Fruit fly (Drosophila melanogaster): ENCODE data around the gene Gs1.

Gs1 gene

DNA sequence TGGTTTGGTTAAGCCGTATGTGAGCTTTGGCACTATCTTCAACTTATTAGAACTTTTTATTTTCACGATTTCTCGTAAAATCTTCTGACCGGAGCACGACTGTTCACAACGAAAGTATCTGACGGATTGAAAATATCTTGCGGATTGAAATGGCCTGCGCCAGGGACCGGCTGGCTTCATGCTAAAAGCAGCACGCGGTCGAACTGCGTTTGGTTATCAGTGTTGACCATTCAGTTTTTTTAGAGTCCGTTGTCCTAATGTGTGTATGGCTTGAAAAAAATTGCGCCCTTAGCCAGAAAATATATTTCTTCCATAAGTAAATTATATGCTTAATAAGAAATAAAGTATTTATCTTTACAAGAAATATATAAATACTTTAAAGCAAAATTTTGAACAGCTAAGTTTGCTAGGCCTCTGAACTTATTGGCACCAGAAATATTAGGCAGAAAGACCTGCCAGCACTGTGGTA is 44.6 kb upstream of the Gs1 start, which contains the start of gene net (continued):
- no peak for TF ChIP-seq ac (GFP tag; optimal IDR thresholded peaks at IDR 0.05)
- no peak for TF ChIP-seq CG9609 (GFP tag; optimal IDR thresholded peaks at IDR 0.05)
- no peak for TF ChIP-seq ato (GFP tag; IDR thresholded peaks at IDR 0.05; ENCODE audit: partially characterized antibody)
- peak; percentile 63 for TF ChIP-seq CG6254 (GFP tag; optimal IDR thresholded peaks at IDR 0.05)
- no peak for TF ChIP-seq tll (GFP tag; optimal IDR thresholded peaks at IDR 0.05)
- TF ChIP-seq Lim3 (GFP tag; IDR thresholded peaks at IDR 0.05), result no peak
- TF ChIP-seq Bgb (GFP tag; IDR thresholded peaks at IDR 0.05; ENCODE audit: partially characterized antibody), result peak; percentile 18; the same call in 1 of the 2 replicates
- TF ChIP-seq hb (GFP tag; IDR thresholded peaks at IDR 0.05; ENCODE audit: partially characterized antibody), result no peak
- peak; percentile 100 for TF ChIP-seq CG5180 (GFP tag; optimal IDR thresholded peaks at IDR 0.05)
- TF ChIP-seq Neu2 (GFP tag; optimal IDR thresholded peaks at IDR 0.05; ENCODE audit: borderline replicate concordance), result no peak
- TF ChIP-seq nerfin-2 (GFP tag; IDR thresholded peaks at IDR 0.05; ENCODE audit: partially characterized antibody), result no peak
- no peak; the same call in 1 of the 2 replicates for TF ChIP-seq CG3847 (GFP tag; IDR thresholded peaks at IDR 0.05)
- peak; percentile 92 for TF ChIP-seq CG15601 (tag; optimal IDR thresholded peaks at IDR 0.05)
- TF ChIP-seq Myb (GFP tag; optimal IDR thresholded peaks at IDR 0.05), result no peak
- no peak for TF ChIP-seq CG1832 (GFP tag; optimal IDR thresholded peaks at IDR 0.05)
- TF ChIP-seq lbe (GFP tag; optimal IDR thresholded peaks at IDR 0.05), result peak; percentile 56
- TF ChIP-seq CG10959 (GFP tag; IDR thresholded peaks at IDR 0.05), result no peak
- TF ChIP-seq CG7963 (GFP tag; IDR thresholded peaks at IDR 0.05; ENCODE audit: partially characterized antibody), result no peak
- peak; percentile 34 for TF ChIP-seq Sox102F (GFP tag; optimal IDR thresholded peaks at IDR 0.05)
- TF ChIP-seq twi (tag; optimal IDR thresholded peaks at IDR 0.05), result peak; percentile 39
- TF ChIP-seq yki (optimal IDR thresholded peaks at IDR 0.05), result no peak
- no peak for TF ChIP-seq H2.0 (GFP tag; IDR thresholded peaks at IDR 0.05)
- TF ChIP-seq ham (GFP tag; IDR thresholded peaks at IDR 0.05), result no peak
- no peak for TF ChIP-seq CG33213 (GFP tag; optimal IDR thresholded peaks at IDR 0.05)
- no peak for TF ChIP-seq Antp (GFP tag; optimal IDR thresholded peaks at IDR 0.05)
- peak; percentile 73 for TF ChIP-seq Sox100B (GFP tag; optimal IDR thresholded peaks at IDR 0.05)
- TF ChIP-seq eve (GFP tag; optimal IDR thresholded peaks at IDR 0.05), result peak in 1 of 2 experiments; percentile 58
- TF ChIP-seq CG33557 (GFP tag; optimal IDR thresholded peaks at IDR 0.05), result peak; percentile 73
- no peak for TF ChIP-seq kni (GFP tag; optimal IDR thresholded peaks at IDR 0.05)
- no peak for TF ChIP-seq CG3065 (GFP tag; optimal IDR thresholded peaks at IDR 0.05)
- no peak for TF ChIP-seq CG8089 (GFP tag; optimal IDR thresholded peaks at IDR 0.05)
- peak; percentile 15 for TF ChIP-seq dm (GFP tag; optimal IDR thresholded peaks at IDR 0.05)
- peak; percentile 60 for TF ChIP-seq kah (GFP tag; optimal IDR thresholded peaks at IDR 0.05)
- peak; percentile 27 for TF ChIP-seq CG3995 (GFP tag; optimal IDR thresholded peaks at IDR 0.05)
- TF ChIP-seq onecut (GFP tag; IDR thresholded peaks at IDR 0.05), result peak; percentile 40
- peak; percentile 51 for TF ChIP-seq ind (GFP tag; optimal IDR thresholded peaks at IDR 0.05)
- no peak for TF ChIP-seq gt (GFP tag; IDR thresholded peaks at IDR 0.05)
- peak; percentile 74 for TF ChIP-seq CG9932 (GFP tag; IDR thresholded peaks at IDR 0.05)
- TF ChIP-seq Hr3 (GFP tag; optimal IDR thresholded peaks at IDR 0.05), result peak; percentile 47
- TF ChIP-seq dysf (GFP tag; IDR thresholded peaks at IDR 0.05), result peak; percentile 61; the same call in 2 of the 3 replicates
- no peak for TF ChIP-seq wdn (GFP tag; IDR thresholded peaks at IDR 0.05)
- no peak for TF ChIP-seq Dref (GFP tag; IDR thresholded peaks at IDR 0.05)
- TF ChIP-seq CG13624 (GFP tag; optimal IDR thresholded peaks at IDR 0.05), result no peak
- TF ChIP-seq gro (GFP tag; optimal IDR thresholded peaks at IDR 0.05), result no peak
- TF ChIP-seq fd96Cb (tag; optimal IDR thresholded peaks at IDR 0.05), result peak; percentile 37
- peak; percentile 87 for TF ChIP-seq CG13296 (GFP tag; optimal IDR thresholded peaks at IDR 0.05)
- TF ChIP-seq CG16815 (GFP tag; optimal IDR thresholded peaks at IDR 0.05), result peak; percentile 40
- peak; percentile 25; the same call in 1 of the 2 replicates for TF ChIP-seq ranshi (GFP tag; IDR thresholded peaks at IDR 0.05)
- no peak for TF ChIP-seq bigmax (GFP tag; optimal IDR thresholded peaks at IDR 0.05)
- no peak for TF ChIP-seq disco-r (GFP tag; optimal IDR thresholded peaks at IDR 0.05)
- TF ChIP-seq ATbp (GFP tag; optimal IDR thresholded peaks at IDR 0.05), result peak; percentile 39

All from whole organism, embryonic.